Worm (Caenorhabditis elegans): Measurements from ENCODE around the gene Y57G7A.3.

DNA sequence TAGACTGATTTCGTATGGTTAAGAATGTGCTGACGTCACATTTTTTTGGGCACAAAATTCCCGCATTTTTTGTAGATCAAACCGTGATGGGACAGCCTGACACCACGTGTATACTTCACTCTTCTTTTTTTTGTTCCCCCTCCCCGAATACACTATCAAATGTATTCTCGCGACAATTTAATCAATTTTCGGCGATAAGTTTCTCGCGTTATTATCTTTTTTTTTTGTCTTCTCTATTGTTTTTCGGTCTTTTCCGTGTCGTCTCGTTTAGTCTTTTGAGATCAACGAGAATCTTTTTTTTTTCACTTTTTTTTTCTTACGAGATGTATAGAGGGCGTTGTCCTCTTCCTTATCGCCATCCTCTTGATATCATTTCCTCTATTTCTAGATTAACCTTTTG lies 29.7 kb downstream of the Y57G7A.3 start:
- no peak for TF ChIP-seq ttx-3 (tag; optimal IDR thresholded peaks at IDR 0.05)
- TF ChIP-seq dve-1 (tag; optimal IDR thresholded peaks at IDR 0.05) = no peak
- no peak for TF ChIP-seq ceh-34 (tag; optimal IDR thresholded peaks at IDR 0.05)
- no peak for TF ChIP-seq hlh-6 (tag; optimal IDR thresholded peaks at IDR 0.05)
- no peak for TF ChIP-seq syd-9 (tag; optimal IDR thresholded peaks at IDR 0.05)
- no peak for TF ChIP-seq ceh-45 (GFP tag; IDR thresholded peaks at IDR 0.05)

Data from whole organism, late embryonic.